Fruit fly (Drosophila melanogaster) whole organism, prepupa: ENCODE results near the gene CG7739.
A peak's percentile ranks its signal among the peaks of the same experiment; 100 is the strongest.

Experiments
- Blimp-1 ChIP-seq: fragments of 200-800 bp; sonication (Bioruptor generic); optimal IDR thresholded peaks from 3 replicates; lab custom pipeline; 2017; ENCODE audit warnings: missing biosample characterization, missing genetic modification characterization, mild to moderate bottlenecking, moderate library complexity, missing genetic modification reagents
- CG11762 ChIP-seq: fragments of 200-800 bp; sonication (Bioruptor generic); optimal IDR thresholded peaks from 3 replicates; lab custom pipeline; 2016; ENCODE audit warnings: missing biosample characterization, missing genetic modification characterization; ENCODE audit not compliant: insufficient read depth
- CG15336 ChIP-seq: fragments of 200-800 bp; sonication (Bioruptor generic); IDR thresholded peaks from 2 replicates; pipeline ENCODE4 v1.3.6; 2022; ENCODE audit warnings: missing biosample characterization, missing genetic modification characterization
- CG1621 ChIP-seq: fragments of 200-800 bp; sonication (Bioruptor generic); optimal IDR thresholded peaks from 3 replicates; lab custom pipeline; 2018; ENCODE audit warnings: missing biosample characterization, mild to moderate bottlenecking, missing genetic modification characterization
- CG3032 ChIP-seq: fragments of 200-800 bp; optimal IDR thresholded peaks from 2 replicates; lab custom pipeline; 2019; ENCODE audit warnings: missing biosample characterization, mild to moderate bottlenecking, missing genetic modification characterization, moderate library complexity
- CG31627 ChIP-seq: fragments of 200-800 bp; sonication (Bioruptor generic); optimal IDR thresholded peaks from 3 replicates; lab custom pipeline; 2016; ENCODE audit warnings: missing biosample characterization, missing genetic modification characterization
- CG32006 ChIP-seq: fragments of 200-800 bp; sonication (Bioruptor generic); optimal IDR thresholded peaks from 3 replicates; lab custom pipeline; 2017; ENCODE audit warnings: missing biosample characterization, mild to moderate bottlenecking, missing genetic modification characterization
- CG34406 ChIP-seq: fragments of 200-800 bp; sonication (Bioruptor generic); optimal IDR thresholded peaks from 3 replicates; lab custom pipeline; 2016; ENCODE audit warnings: missing biosample characterization, missing genetic modification characterization
- CG3919 ChIP-seq: fragments of 200-800 bp; sonication (Bioruptor generic); optimal IDR thresholded peaks from 3 replicates; lab custom pipeline; 2016; ENCODE audit warnings: missing biosample characterization, missing genetic modification characterization
- CG6163 ChIP-seq: fragments of 200-800 bp; sonication (Bioruptor generic); IDR thresholded peaks from 3 replicates; pipeline ENCODE4 v1.3.6; 2022; ENCODE audit warnings: missing biosample characterization, missing genetic modification characterization
- CG6276 ChIP-seq: fragments of 200-800 bp; sonication (Bioruptor generic); optimal IDR thresholded peaks from 2 replicates; lab custom pipeline; 2017; ENCODE audit warnings: missing biosample characterization, mild to moderate bottlenecking, missing genetic modification characterization
- CG6792 ChIP-seq: fragments of 200-800 bp; sonication (Bioruptor generic); optimal IDR thresholded peaks from 3 replicates; lab custom pipeline; 2016; ENCODE audit warnings: missing biosample characterization, missing genetic modification characterization
- CG6808 ChIP-seq: fragments of 200-800 bp; sonication (Bioruptor generic); optimal IDR thresholded peaks from 3 replicates; lab custom pipeline; 2017; ENCODE audit warnings: missing biosample characterization, missing genetic modification characterization, mild to moderate bottlenecking, moderate library complexity, missing genetic modification reagents
- CG6854 ChIP-seq: fragments of 200-800 bp; sonication (Bioruptor generic); optimal IDR thresholded peaks from 2 replicates; lab custom pipeline; 2017; ENCODE audit warnings: missing biosample characterization, mild to moderate bottlenecking, missing genetic modification characterization
- CG7368 ChIP-seq: fragments of 200-800 bp; sonication (Bioruptor generic); optimal IDR thresholded peaks from 3 replicates; lab custom pipeline; 2016; ENCODE audit warnings: missing biosample characterization, missing genetic modification characterization
- CG8119 ChIP-seq: fragments of 200-800 bp; sonication (Bioruptor generic); IDR thresholded peaks from 3 replicates; pipeline ENCODE4 v1.3.6; 2022; ENCODE audit warnings: missing biosample characterization, missing genetic modification characterization
- CG8319 ChIP-seq: fragments of 200-800 bp; sonication (Bioruptor generic); optimal IDR thresholded peaks from 3 replicates; lab custom pipeline; 2016; ENCODE audit warnings: missing biosample characterization, missing genetic modification characterization
- CG8632 ChIP-seq: fragments of 200-800 bp; sonication (Bioruptor generic); optimal IDR thresholded peaks from 3 replicates; lab custom pipeline; 2016; ENCODE audit warnings: missing biosample characterization, missing genetic modification characterization
- Eip75B ChIP-seq: fragments of 200-800 bp; sonication (Bioruptor generic); optimal IDR thresholded peaks from 3 replicates; lab custom pipeline; 2016; ENCODE audit warnings: missing biosample characterization, missing genetic modification characterization
- Eip78C ChIP-seq: fragments of 200-800 bp; sonication (Bioruptor generic); peaks from one replicate; lab custom pipeline; 2016; ENCODE audit warnings: missing biosample characterization, missing genetic modification characterization
- Eip93F ChIP-seq: fragments of 200-800 bp; sonication (Bioruptor generic); optimal IDR thresholded peaks from 2 replicates; lab custom pipeline; 2016; ENCODE audit warnings: missing biosample characterization, mild to moderate bottlenecking, missing genetic modification characterization
- Ets21C ChIP-seq: fragments of 200-800 bp; sonication (Bioruptor generic); optimal IDR thresholded peaks from 3 replicates; lab custom pipeline; 2016; ENCODE audit warnings: missing biosample characterization, missing genetic modification characterization
- Ets96B ChIP-seq: fragments of 200-800 bp; optimal IDR thresholded peaks from 2 replicates; lab custom pipeline; 2019; ENCODE audit warnings: missing biosample characterization, mild to moderate bottlenecking, missing genetic modification characterization, moderate library complexity
- Lpt ChIP-seq: fragments of 200-800 bp; sonication (Bioruptor generic); optimal IDR thresholded peaks from 3 replicates; lab custom pipeline; 2016; ENCODE audit warnings: missing biosample characterization, missing genetic modification characterization
- Smox ChIP-seq: fragments of 200-800 bp; sonication (Bioruptor generic); optimal IDR thresholded peaks from 3 replicates; lab custom pipeline; 2016; ENCODE audit warnings: missing biosample characterization, missing genetic modification characterization
- Sox102F ChIP-seq: fragments of 200-800 bp; sonication (Bioruptor generic); optimal IDR thresholded peaks from 2 replicates; lab custom pipeline; 2016; ENCODE audit warnings: missing biosample characterization, mild to moderate bottlenecking, missing genetic modification characterization
- Sox14 ChIP-seq: fragments of 200-800 bp; sonication (Bioruptor generic); optimal IDR thresholded peaks from 3 replicates; lab custom pipeline; 2016; ENCODE audit warnings: missing biosample characterization, missing genetic modification characterization
- achi ChIP-seq: fragments of 200-800 bp; sonication (Bioruptor generic); optimal IDR thresholded peaks from 3 replicates; lab custom pipeline; 2016; ENCODE audit warnings: missing biosample characterization, missing genetic modification characterization
- acj6 ChIP-seq: fragments of 200-800 bp; sonication (Bioruptor generic); optimal IDR thresholded peaks from 3 replicates; lab custom pipeline; 2016; ENCODE audit warnings: missing biosample characterization, missing genetic modification characterization
- cyc ChIP-seq: fragments of 200-800 bp; sonication (Bioruptor generic); optimal IDR thresholded peaks from 3 replicates; lab custom pipeline; 2016; ENCODE audit warnings: missing biosample characterization, missing genetic modification characterization
- dsx ChIP-seq: fragments of 200-800 bp; optimal IDR thresholded peaks from 3 replicates; lab custom pipeline; 2019; ENCODE audit warnings: missing biosample characterization, mild to moderate bottlenecking, missing genetic modification characterization, moderate library complexity; ENCODE audit not compliant: poor library complexity, severe bottlenecking
- eg ChIP-seq: fragments of 200-800 bp; sonication (Bioruptor generic); IDR thresholded peaks from 3 replicates; pipeline ENCODE4 v1.3.6; 2022; ENCODE audit warnings: missing biosample characterization, missing genetic modification characterization
- fd59A ChIP-seq: fragments of 200-800 bp; sonication (Bioruptor generic); optimal IDR thresholded peaks from 2 replicates; lab custom pipeline; 2017; ENCODE audit warnings: missing biosample characterization, mild to moderate bottlenecking, missing genetic modification characterization, missing genetic modification reagents
- fd85E ChIP-seq: fragments of 200-800 bp; sonication (Bioruptor generic); optimal IDR thresholded peaks from 3 replicates; lab custom pipeline; 2016; ENCODE audit warnings: missing biosample characterization, missing genetic modification characterization
- fkh ChIP-seq: fragments of 200-800 bp; sonication (Bioruptor generic); optimal IDR thresholded peaks from 3 replicates; lab custom pipeline; 2017; ENCODE audit warnings: missing biosample characterization, mild to moderate bottlenecking, missing genetic modification characterization, moderate library complexity
- lz ChIP-seq: fragments of 200-800 bp; sonication (Bioruptor generic); optimal IDR thresholded peaks from 3 replicates; lab custom pipeline; 2016; ENCODE audit warnings: missing biosample characterization, missing genetic modification characterization
- net ChIP-seq: fragments of 200-800 bp; sonication (Bioruptor generic); optimal IDR thresholded peaks from 3 replicates; lab custom pipeline; 2016; ENCODE audit warnings: missing biosample characterization, missing genetic modification characterization
- pdm3 ChIP-seq: fragments of 200-800 bp; sonication (Bioruptor generic); optimal IDR thresholded peaks from 3 replicates; lab custom pipeline; 2016; ENCODE audit warnings: missing biosample characterization, missing genetic modification characterization
- salr ChIP-seq, 2 experiments: fragments of 200-800 bp; sonication (Bioruptor generic); optimal IDR thresholded peaks; 3 replicates each; lab custom pipeline; 2016 to 2018; ENCODE audit warnings: missing biosample characterization in 2 of 2, missing genetic modification characterization in 2 of 2, mild to moderate bottlenecking in 1 of 2
- spab ChIP-seq: fragments of 200-800 bp; sonication (Bioruptor generic); optimal IDR thresholded peaks from 2 replicates; lab custom pipeline; 2017; ENCODE audit warnings: missing biosample characterization, mild to moderate bottlenecking, missing genetic modification characterization, missing genetic modification reagents
- ss ChIP-seq, 2 experiments: fragments of 200-800 bp; sonication (Bioruptor generic); optimal IDR thresholded peaks; 2 replicates in 1 of 2; 3 replicates in 1 of 2; lab custom pipeline; 2017 to 2018; ENCODE audit warnings: mild to moderate bottlenecking in 2 of 2, missing biosample characterization in 2 of 2, missing genetic modification characterization in 2 of 2, moderate library complexity in 1 of 2
- svp ChIP-seq: fragments of 200-800 bp; sonication (Bioruptor generic); peaks from one replicate; lab custom pipeline; 2016; ENCODE audit warnings: missing biosample characterization, missing genetic modification characterization
- topi ChIP-seq: fragments of 200-800 bp; sonication (Bioruptor generic); optimal IDR thresholded peaks from 3 replicates; lab custom pipeline; 2016; ENCODE audit warnings: missing biosample characterization, missing genetic modification characterization
- vri ChIP-seq: fragments of 200-800 bp; sonication (Bioruptor generic); optimal IDR thresholded peaks from 3 replicates; lab custom pipeline; 2016; ENCODE audit warnings: missing biosample characterization, mild to moderate bottlenecking, missing genetic modification characterization

Gene CG7739

DNA sequence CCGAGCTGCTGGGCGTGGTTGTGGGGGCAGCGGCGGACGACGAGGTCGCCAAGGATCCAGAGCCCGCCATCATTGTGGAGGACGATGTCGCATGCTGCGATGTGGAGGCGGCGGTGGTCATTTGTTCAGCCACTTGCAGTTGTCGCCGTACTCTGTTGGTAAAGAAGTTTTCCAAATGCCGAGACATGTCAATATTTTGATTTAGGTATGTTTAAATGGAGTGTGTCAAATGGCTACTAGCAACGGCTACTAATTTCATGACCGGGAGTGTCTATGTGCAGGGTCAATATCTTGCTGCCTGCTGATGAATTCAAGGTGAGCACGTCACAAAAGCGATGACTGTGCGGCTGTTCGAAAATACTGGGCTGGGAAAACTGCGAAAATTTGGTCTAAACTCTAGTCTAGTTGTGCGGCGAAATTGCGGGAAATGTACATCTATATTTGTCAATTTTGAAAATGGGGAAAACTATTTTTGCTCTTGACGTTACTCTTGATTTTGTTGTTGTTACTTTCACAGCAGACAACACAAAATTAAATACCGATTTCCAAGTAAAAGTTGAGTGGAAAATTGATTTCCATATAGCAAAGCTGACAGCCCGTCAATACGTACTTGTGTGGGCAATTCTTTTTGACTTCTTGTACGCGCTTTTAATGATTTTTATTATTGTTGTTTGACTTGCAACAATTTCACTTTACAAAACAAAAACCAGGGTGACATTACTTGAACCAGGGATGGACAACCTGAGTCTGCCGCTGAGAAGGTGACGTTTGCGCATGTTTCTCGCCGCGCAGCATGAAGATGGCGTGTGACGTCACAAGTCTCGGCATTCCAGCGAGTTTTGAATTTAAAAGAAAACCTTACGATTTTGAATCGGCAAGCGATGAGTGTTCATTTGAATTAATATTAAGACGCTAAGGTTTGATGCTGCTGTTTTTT is 24.8 kb upstream of the CG7739 start, which contains the start of gene CG7656 (continued):
- TF ChIP-seq spab (GFP tag; lab: Kevin White, UChicago) (no peak), fd59A (GFP tag; lab: Kevin White, UChicago) (peak; percentile 2), CG6808 (GFP tag; lab: Kevin White, UChicago) (no peak), Eip75B (GFP tag; lab: Kevin White, UChicago) (peak; percentile 49), Ets96B (tag; lab: Kevin White, UChicago) (no peak), achi (GFP tag; lab: Kevin White, UChicago) (peak; percentile 55), net (peak; percentile 43), CG32006 (GFP tag; lab: Kevin White, UChicago) (peak; percentile 27), vri (no peak), cyc (GFP tag; lab: Kevin White, UChicago) (peak; percentile 77), fkh (GFP tag; lab: Kevin White, UChicago) (peak; percentile 58), CG1621 (tag; lab: Kevin White, UChicago) (no peak), fd85E (GFP tag; lab: Kevin White, UChicago) (no peak), dsx (GFP tag; lab: Kevin White, UChicago) (peak; percentile 84)

DNA sequence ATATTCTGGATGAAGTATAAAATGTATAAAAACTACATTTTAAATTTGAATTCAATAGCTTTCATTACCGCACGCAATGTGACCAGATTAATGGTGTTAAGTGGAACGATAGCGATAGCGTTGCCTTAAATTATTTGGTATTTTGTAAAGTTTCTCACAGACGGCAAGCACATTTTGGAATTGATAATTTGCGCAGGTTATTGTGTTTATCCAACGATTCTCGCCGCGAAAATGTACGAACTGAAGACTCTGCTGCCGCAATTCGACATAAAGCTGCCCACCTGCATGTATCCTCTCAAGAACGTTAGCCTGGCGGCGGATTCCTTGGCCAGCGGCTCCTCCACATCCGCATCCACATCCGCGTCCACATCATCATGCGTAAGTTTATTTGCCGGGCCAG is 20.6 kb upstream of the CG7739 start, which contains the start of gene AIMP2:
TSS of gene AIMP2 (plus strand) at position 135 of the 400 bp plus-strand sequence.
- TF ChIP-seq cyc (GFP tag; lab: Kevin White, UChicago) (no peak), CG6792 (GFP tag; lab: Kevin White, UChicago) (no peak), fd59A (GFP tag; lab: Kevin White, UChicago) (no peak), CG6854 (GFP tag; lab: Kevin White, UChicago) (no peak)

DNA sequence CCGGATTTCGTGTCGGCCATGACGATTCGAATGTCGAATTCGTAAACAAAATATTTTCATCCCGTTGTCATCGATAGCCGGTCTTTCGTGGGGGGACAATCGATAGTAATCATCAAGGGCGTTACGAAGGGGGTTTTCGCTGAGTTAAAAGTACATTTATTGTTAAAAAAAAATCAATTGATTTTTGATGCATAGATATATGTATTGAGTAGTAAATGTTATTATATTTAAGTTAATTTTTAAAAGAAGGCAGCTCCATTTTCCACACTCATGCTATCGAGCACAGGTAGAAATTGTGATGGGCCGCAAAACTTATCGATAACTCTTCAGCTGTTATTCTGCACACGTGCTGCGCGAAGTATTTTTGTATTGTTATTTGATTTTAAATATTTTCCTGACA is 17.6 kb upstream of the CG7739 start, which contains the start of the genes mrn and CG12301:
TSS of gene mrn (minus strand) at position 51 of the 400 bp plus-strand sequence.
TSS of gene CG12301 (plus strand) at position 314 of the 400 bp plus-strand sequence.
- TF ChIP-seq CG3032 (tag; lab: Kevin White, UChicago): peak; percentile 91
- no peak for TF ChIP-seq CG3919 (GFP tag; lab: Kevin White, UChicago)
- no peak for TF ChIP-seq ss (GFP tag; optimal IDR thresholded peaks at IDR 0.05; lab: Kevin White, UChicago)
- TF ChIP-seq eg: peak; percentile 92
- no peak for TF ChIP-seq CG8319 (GFP tag; lab: Kevin White, UChicago)
- TF ChIP-seq CG32006 (GFP tag; lab: Kevin White, UChicago): no peak
- peak; percentile 82 for TF ChIP-seq CG31627 (GFP tag; lab: Kevin White, UChicago)
- TF ChIP-seq Eip78C (GFP tag; lab: Kevin White, UChicago): no peak
- no peak for TF ChIP-seq topi (GFP tag; lab: Kevin White, UChicago)
- TF ChIP-seq Sox14 (GFP tag; lab: Kevin White, UChicago): no peak
- no peak for TF ChIP-seq Lpt
- no peak for TF ChIP-seq Ets21C
- TF ChIP-seq acj6 (GFP tag; lab: Kevin White, UChicago): no peak
- TF ChIP-seq Blimp-1 (GFP tag; lab: Kevin White, UChicago): no peak
- no peak for TF ChIP-seq CG8632
- TF ChIP-seq CG15336 (GFP tag; lab: Robert Waterston, UW): peak; percentile 50
- TF ChIP-seq Ets96B (tag; lab: Kevin White, UChicago): peak; percentile 86
- TF ChIP-seq salr (GFP tag; optimal IDR thresholded peaks at IDR 0.05; lab: Kevin White, UChicago): no peak
- no peak for TF ChIP-seq pdm3 (GFP tag; lab: Kevin White, UChicago)
- TF ChIP-seq Eip75B (GFP tag; lab: Kevin White, UChicago): no peak
- peak; percentile 81 for TF ChIP-seq lz (GFP tag; lab: Kevin White, UChicago)
- no peak for TF ChIP-seq CG8119
- TF ChIP-seq CG6792 (GFP tag; lab: Kevin White, UChicago): no peak
- no peak for TF ChIP-seq Smox (GFP tag; lab: Kevin White, UChicago)
- TF ChIP-seq CG34406 (GFP tag; lab: Kevin White, UChicago): no peak
- no peak for TF ChIP-seq Eip93F (GFP tag; lab: Kevin White, UChicago)
- no peak for TF ChIP-seq svp (GFP tag; lab: Kevin White, UChicago)
- TF ChIP-seq CG1621 (tag; lab: Kevin White, UChicago): no peak
- TF ChIP-seq CG6276 (GFP tag; lab: Kevin White, UChicago): no peak
- no peak for TF ChIP-seq spab (GFP tag; lab: Kevin White, UChicago)
- peak; percentile 70 for TF ChIP-seq cyc (GFP tag; lab: Kevin White, UChicago)
- no peak for TF ChIP-seq Sox102F (GFP tag; lab: Kevin White, UChicago)
- no peak for TF ChIP-seq CG7368 (GFP tag; lab: Kevin White, UChicago)
- TF ChIP-seq CG11762 (GFP tag; lab: Kevin White, UChicago): peak; percentile 64
- TF ChIP-seq CG6163 (GFP tag; lab: Robert Waterston, UW): peak; percentile 94
